Worm (Caenorhabditis elegans) whole organism, late embryonic: ENCODE measurements around the gene gei-14.

Experiments
- fkh-10 ChIP-seq: fragments of 150-350 bp; optimal IDR thresholded peaks from 2 replicates; lab custom pipeline; 2014; ENCODE audit warnings: missing biosample characterization, missing genetic modification reagents, missing genetic modification characterization
- ttx-3 ChIP-seq: sonication (generic microtip); optimal IDR thresholded peaks from 2 replicates; lab custom pipeline; 2016; ENCODE audit warnings: missing genetic modification reagents, missing genetic modification characterization, missing compliant biosample characterization

- TF ChIP-seq ttx-3 (tag; lab: Kevin White, UChicago) (no peak), fkh-10 (no peak)
These were observed 26.3 kb downstream of the gei-14 start for ce11 chrII:8249710-8250109.
